Worm (Caenorhabditis elegans): ENCODE data around the gene oac-6.

- TF ChIP-seq unc-86 (tag; optimal IDR thresholded peaks at IDR 0.05) (no peak), pag-3 (tag; optimal IDR thresholded peaks at IDR 0.05; ENCODE audit: borderline replicate concordance) (no peak), pqm-1 (tag; optimal IDR thresholded peaks at IDR 0.05) (no peak)
Observed at ce11 chrV:16322155-16322554, 19.6 kb downstream of the oac-6 start.
